Worm (Caenorhabditis elegans): Measurements from ENCODE around the gene ZK1240.2.

The ZK1240.2 gene

ce11 chrII:2306741-2307140, 16.4 kb upstream of the ZK1240.2 start, which contains the start of gene B0281.3:
TSS of gene B0281.3 (plus strand) at chrII:2307041.
- TF ChIP-seq unc-62 (GFP tag; optimal IDR thresholded peaks at IDR 0.05) = no peak

DNA sequence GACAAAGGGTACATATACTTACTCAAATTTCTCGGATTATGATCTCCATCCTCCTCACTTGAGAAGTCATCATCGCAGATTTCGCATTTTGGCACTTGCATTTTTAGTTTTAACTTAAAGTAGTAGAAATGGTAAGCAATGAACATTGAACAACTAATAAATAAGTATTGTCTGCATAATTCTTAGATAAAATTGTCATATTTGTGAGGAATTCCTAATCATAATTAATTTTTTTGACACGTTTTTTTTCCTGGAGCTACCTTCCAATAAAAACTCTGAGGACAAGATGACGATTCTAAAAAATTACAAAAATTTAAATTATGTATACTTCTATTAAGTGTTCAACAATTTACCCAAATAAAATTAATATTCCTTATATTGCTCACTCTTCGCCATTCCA, 10.4 kb upstream of the ZK1240.2 start, which contains the start of the genes trim-21 and B0281.1:
TSS of gene trim-21 (minus strand) at position 101 of the 400 bp plus-strand sequence.
TSS of gene B0281.1 (plus strand) at position 321 of the 400 bp plus-strand sequence.
- TF ChIP-seq unc-62 (GFP tag; optimal IDR thresholded peaks at IDR 0.05) = no peak

- no peak for TF ChIP-seq unc-62 (GFP tag; optimal IDR thresholded peaks at IDR 0.05)
These were observed 5.3 kb upstream of the ZK1240.2 start, which contains the start of the genes ZK1240.5 and ZK1240.9 for ce11 chrII:2317883-2318357. TSS of gene ZK1240.5 (minus strand) at chrII:2317933. TSS of gene ZK1240.9 (plus strand) at chrII:2318189.

DNA sequence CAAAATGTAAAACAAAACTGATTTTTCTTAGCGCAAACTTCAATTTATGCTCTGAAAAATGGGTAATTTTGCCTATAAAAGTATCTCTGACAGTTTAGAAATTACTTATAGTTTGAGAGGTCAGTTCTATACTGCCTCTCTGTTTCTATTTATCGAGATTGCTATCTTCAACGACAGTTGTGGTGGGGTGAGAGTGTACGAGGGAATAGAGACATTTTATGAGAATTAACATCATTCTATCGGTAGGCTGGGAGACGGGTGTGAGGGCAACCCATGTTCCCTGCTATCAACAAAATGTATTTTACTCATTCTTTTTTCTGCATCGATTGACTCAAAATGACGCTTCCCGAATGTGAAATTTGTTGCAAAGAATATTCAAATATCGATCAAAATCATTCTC, 3.1 kb upstream of the ZK1240.2 start, which contains the start of gene ZK1240.3:
TSS of gene ZK1240.3 (plus strand) at position 238 of the 400 bp plus-strand sequence.
- TF ChIP-seq unc-62 (GFP tag; optimal IDR thresholded peaks at IDR 0.05) = no peak

ce11 chrII:2324956-2325355, 1.8 kb downstream of the ZK1240.2 start, which contains the start of gene ZK1240.11:
TSS of gene ZK1240.11 (plus strand) at chrII:2325256.
- TF ChIP-seq unc-62 (GFP tag; optimal IDR thresholded peaks at IDR 0.05) = no peak

DNA sequence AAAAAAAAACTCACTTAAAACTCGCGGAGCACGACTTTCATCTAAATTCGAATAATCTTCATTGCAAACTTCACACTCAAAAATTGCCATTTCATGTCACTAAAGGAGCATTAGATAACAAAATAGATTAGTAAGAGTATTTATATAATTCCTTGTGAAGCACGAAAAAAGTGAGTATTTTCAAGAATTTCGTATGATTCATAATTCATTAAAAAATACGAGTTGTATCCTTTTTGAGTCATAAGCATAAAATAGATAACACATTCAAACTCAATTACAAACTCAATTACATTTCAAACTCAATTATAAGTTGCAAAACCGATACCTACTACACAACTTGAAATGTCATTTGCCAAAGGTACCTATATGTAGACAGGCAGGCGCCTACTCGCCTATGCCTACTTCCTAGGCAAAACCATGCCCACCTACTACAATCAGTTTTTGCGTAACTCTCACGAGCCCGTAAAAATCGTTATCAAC, 5.8 kb downstream of the ZK1240.2 start, which contains the start of the genes ZK1240.8 and ZK1240.1:
TSS of gene ZK1240.8 (minus strand) at position 101 of the 480 bp plus-strand sequence.
TSS of gene ZK1240.1 (plus strand) at position 430 of the 480 bp plus-strand sequence.
- no peak for TF ChIP-seq unc-62 (GFP tag; optimal IDR thresholded peaks at IDR 0.05)

- no peak for TF ChIP-seq unc-62 (GFP tag; optimal IDR thresholded peaks at IDR 0.05)
These were observed 7.3 kb downstream of the ZK1240.2 start for ce11 chrII:2330462-2330861.

DNA sequence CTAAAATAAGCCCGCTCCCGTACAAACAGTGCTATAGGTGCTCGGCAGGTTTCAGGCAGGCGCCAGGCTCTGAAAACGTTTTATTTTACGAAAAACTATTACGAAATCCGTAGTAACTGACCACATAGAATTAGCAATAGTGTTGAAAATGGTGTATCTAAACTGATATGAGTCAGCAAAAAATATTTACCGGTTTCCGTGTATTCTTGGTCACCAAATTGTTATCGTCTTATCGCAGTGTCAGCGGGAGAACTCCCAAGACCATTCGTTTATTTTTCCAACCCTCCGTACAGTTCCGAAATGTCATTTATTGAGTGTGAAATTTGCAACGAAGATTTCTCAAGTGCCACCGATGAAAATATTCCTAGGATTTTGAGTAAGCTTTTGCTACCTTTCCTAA, 9.0 kb downstream of the ZK1240.2 start, which contains the start of gene F43C11.8:
TSS of gene F43C11.8 (plus strand) at position 301 of the 400 bp plus-strand sequence.
- TF ChIP-seq unc-62 (GFP tag; optimal IDR thresholded peaks at IDR 0.05) = no peak

DNA sequence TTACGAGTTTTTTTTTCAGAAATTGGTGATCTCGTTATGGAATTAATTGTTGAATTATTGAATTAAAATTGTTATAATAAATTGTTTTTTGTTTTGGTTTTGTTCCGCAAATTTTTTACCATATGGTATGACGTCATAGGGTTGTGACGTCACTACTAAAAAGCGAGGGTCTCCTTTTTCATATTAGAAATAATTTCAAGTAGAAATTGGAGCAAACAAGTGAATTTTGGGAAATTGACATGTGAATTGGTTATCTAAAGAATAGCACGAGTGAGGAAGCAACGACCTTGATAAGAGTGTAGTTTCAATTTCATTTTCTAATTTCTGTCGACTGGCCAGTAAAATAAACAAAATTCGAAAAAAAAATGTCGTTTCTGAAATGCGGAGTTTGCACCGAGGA, 12.4 kb downstream of the ZK1240.2 start, which contains the start of gene F43C11.7:
TSS of gene F43C11.7 (plus strand) at position 326 of the 400 bp plus-strand sequence.
- no peak for TF ChIP-seq unc-62 (GFP tag; optimal IDR thresholded peaks at IDR 0.05)

DNA sequence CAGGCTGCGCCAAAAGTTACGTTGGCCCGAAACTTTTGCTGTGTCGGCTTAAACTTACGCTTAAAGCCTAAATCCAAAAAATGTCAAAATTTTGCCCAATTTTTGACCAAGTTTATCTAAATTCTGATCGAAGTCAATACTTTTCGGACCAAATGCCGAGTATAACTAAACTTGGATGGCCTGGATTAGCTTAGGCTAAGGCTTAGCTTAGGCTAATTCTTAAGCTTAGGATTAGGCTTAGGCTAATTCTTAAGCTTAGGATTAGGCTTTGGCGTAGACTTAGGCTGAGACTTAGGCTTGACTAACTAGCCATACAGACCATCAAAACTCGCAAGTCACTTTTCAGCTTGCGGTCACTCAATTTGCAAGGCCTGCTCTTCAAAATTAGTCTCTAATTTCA, 13.0 kb downstream of the ZK1240.2 start:
- no peak for TF ChIP-seq unc-62 (GFP tag; optimal IDR thresholded peaks at IDR 0.05)

DNA sequence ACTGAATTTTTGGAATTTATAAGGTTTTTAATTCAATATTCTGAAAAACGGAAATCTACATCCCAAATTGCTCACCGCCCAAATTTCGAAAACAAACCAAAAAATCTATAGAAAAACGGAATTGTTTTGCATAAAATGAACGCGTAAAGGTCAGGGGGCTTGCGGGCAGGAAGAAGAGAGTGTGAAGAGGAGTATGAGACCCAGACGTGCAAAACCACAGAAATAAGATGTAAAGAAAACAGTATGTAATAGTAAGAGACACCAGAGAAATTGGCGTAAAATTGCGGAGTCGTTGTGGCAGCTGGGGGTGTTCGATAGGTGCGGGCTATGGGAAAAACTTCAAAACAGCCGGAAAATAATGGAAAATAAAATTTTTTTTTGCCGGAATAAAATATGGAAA, 17.8 kb downstream of the ZK1240.2 start:
- TF ChIP-seq unc-62 (GFP tag; optimal IDR thresholded peaks at IDR 0.05) = no peak

- no peak for TF ChIP-seq unc-62 (GFP tag; optimal IDR thresholded peaks at IDR 0.05)
These were observed 18.3 kb downstream of the ZK1240.2 start, which contains the start of gene enri-1 for ce11 chrII:2341515-2341914. TSS of gene enri-1 (minus strand) at chrII:2341615.

- TF ChIP-seq unc-62 (GFP tag; optimal IDR thresholded peaks at IDR 0.05) = no peak
These were observed 18.9 kb downstream of the ZK1240.2 start, which contains the start of gene F43C11.6 for ce11 chrII:2342004-2342479. TSS of gene F43C11.6 (plus strand) at chrII:2342429.

- TF ChIP-seq unc-62 (GFP tag; optimal IDR thresholded peaks at IDR 0.05) = no peak
These were observed 23.5 kb downstream of the ZK1240.2 start, which contains the start of gene F43C11.4 for ce11 chrII:2346672-2347071. TSS of gene F43C11.4 (plus strand) at chrII:2346972.

DNA sequence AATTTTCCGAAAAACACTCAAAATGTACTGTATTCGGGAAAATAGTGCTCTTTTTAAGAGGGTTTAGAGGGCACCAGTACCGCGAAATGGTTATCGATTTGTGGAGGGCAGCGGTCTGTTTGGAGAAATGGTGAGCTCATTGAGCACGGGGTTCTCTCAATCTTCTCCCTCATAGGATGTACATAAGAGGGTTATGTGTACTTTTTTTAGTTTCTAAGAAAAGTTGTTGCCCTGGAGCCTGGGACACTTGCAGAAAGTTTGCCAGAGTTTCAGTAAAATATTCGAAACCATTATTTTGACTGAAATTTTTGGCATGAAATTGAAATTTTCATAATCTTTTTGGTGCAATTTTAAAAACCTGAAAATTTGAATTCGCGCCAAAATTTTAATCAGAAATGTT, 29.4 kb downstream of the ZK1240.2 start, which contains the start of gene F43C11.10:
TSS of gene F43C11.10 (minus strand) at position 101 of the 400 bp plus-strand sequence.
- no peak for TF ChIP-seq unc-62 (GFP tag; optimal IDR thresholded peaks at IDR 0.05)

DNA sequence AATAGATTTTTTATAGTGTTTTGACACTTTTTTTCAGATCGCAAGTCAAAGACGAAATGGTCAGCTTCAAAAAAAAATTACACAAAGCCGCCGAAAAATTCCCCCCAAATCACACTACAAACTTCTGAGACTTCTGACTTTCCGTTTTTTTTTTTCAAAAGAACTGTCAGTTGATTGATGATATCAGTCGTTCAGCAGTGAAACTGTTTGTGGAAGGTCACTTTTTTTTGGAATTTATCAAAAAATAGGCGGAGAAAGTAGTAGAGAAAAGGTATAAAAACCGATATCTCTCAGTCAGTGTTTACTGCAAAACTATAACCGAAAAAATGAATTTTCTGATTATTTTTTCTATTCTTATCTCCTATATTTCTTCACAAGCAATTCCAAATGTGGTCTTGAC, 29.8 kb downstream of the ZK1240.2 start, which contains the start of gene F43C11.3:
TSS of gene F43C11.3 (plus strand) at position 301 of the 400 bp plus-strand sequence.
- no peak for TF ChIP-seq unc-62 (GFP tag; optimal IDR thresholded peaks at IDR 0.05)

Data from whole organism, dauer.